Worm (Caenorhabditis elegans): ENCODE measurements around the gene Y66D12A.7.

Y66D12A.7 gene

DNA sequence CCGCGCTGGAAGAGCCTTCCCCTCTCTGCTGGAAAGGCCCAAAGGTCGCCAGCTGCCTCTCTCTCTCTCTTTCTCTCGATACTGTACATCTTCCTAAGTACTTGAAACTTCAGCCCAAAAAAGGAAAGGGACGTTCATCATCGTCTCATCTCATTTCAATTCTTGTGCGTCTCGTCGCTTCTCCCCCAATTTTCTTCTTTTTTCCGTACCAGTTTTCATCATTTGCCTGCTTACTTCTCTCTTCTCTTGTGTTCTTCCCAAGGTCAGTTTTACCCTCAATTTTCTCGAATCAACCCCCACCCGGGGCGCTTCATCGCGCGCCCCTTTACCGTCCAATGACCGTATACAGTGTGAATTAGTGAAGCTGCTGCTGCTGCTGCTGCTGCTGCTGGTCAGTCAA, 20.6 kb downstream of the Y66D12A.7 start:
- TF ChIP-seq ceh-36 (tag; optimal IDR thresholded peaks at IDR 0.05): no peak
- no peak for TF ChIP-seq F13C5.2 (tag; optimal IDR thresholded peaks at IDR 0.05)
- TF ChIP-seq tra-4 (tag; optimal IDR thresholded peaks at IDR 0.05): no peak
- TF ChIP-seq ceh-13 (GFP tag; optimal IDR thresholded peaks at IDR 0.05): no peak
- TF ChIP-seq B0310.2 (tag; optimal IDR thresholded peaks at IDR 0.05): no peak
- no peak for TF ChIP-seq hmg-4 (GFP tag; optimal IDR thresholded peaks at IDR 0.05)
- TF ChIP-seq ama-1 (optimal IDR thresholded peaks at IDR 0.05): no peak
- no peak for TF ChIP-seq tbx-11 (GFP tag; IDR thresholded peaks at IDR 0.05)
- no peak for TF ChIP-seq tbx-37 (GFP tag; conservative IDR thresholded peaks at IDR 0.05)
- TF ChIP-seq aly-1 (tag; optimal IDR thresholded peaks at IDR 0.05): no peak

DNA sequence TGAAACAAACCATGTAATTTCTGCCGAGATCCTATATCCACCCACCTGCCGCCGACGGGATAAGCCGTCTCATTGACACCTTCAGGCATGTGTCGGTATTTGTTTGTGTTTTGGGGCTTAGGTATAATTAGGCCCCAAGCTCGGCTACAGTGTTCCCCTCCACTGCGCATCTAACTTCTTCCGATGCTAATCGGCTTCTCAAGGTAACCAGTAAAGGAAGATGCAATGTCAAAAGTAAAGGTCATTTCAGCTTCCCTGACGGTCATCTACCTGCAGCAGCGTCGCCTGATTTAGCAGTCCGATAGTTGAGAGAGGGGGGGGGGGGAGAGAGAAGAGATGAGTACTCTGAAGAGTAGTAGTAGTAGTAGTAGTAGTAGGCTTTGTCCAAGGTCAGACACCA, 22.0 kb downstream of the Y66D12A.7 start:
- no peak for TF ChIP-seq ama-1 (optimal IDR thresholded peaks at IDR 0.05)
- no peak for TF ChIP-seq tbx-37 (GFP tag; conservative IDR thresholded peaks at IDR 0.05)
- TF ChIP-seq tbx-11 (GFP tag; IDR thresholded peaks at IDR 0.05): no peak
- no peak for TF ChIP-seq F13C5.2 (tag; optimal IDR thresholded peaks at IDR 0.05)
- no peak for TF ChIP-seq hmbx-1 (tag; optimal IDR thresholded peaks at IDR 0.05)
- TF ChIP-seq flt-1 (GFP tag; IDR thresholded peaks at IDR 0.05): no peak
- TF ChIP-seq ets-7 (tag; optimal IDR thresholded peaks at IDR 0.05): no peak
- TF ChIP-seq pes-1 (GFP tag; IDR thresholded peaks at IDR 0.05): no peak
- TF ChIP-seq hnd-1 (tag; optimal IDR thresholded peaks at IDR 0.05): no peak
- TF ChIP-seq B0310.2 (tag; optimal IDR thresholded peaks at IDR 0.05): no peak
- TF ChIP-seq sea-1 (GFP tag; conservative IDR thresholded peaks at IDR 0.05): no peak
- no peak for TF ChIP-seq ceh-13 (GFP tag; optimal IDR thresholded peaks at IDR 0.05)

DNA sequence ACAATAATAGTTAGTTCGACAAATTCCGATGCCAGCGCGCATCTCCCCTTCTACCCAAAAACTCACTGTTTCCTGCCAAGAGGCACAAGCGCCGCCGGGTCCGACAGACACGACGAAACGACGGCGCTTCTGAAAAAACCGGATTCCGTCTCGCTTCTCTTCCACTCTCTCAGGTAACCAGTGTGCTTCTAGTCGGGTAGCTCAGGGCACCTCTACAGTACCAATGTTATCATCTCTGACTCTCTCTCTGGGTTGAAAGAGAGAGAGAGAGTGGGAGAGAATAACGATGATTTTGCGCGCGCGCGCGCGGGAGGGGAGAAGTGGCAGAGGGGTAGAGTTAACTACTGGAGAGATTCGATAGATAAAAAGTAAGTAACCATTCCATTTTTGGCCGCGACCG, 23.4 kb downstream of the Y66D12A.7 start:
- no peak for TF ChIP-seq ama-1 (optimal IDR thresholded peaks at IDR 0.05)
- TF ChIP-seq aly-1 (tag; optimal IDR thresholded peaks at IDR 0.05): peak; percentile 18

DNA sequence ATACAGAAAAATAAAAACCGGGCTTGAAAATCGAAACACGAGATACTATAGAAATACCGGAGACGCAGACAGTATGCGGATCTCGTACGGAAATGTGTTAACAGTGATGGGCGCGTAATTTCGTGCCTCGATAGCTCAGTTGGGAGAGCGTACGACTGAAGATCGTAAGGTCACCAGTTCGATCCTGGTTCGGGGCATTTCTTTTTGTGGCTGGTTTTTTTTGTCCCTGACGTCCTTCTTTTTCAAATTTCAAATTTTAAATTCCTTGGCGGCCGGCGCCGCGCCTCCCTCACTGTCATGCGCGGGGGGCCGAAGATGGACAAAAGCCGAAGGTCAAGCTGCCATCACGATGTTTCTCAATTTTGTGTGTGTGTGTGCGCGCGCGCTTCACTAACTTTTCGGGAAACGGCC, 25.6 kb downstream of the Y66D12A.7 start:
- TF ChIP-seq tra-4 (tag; optimal IDR thresholded peaks at IDR 0.05) (no peak), aly-1 (tag; optimal IDR thresholded peaks at IDR 0.05) (no peak), sea-1 (GFP tag; conservative IDR thresholded peaks at IDR 0.05) (0 out of 2 replicates have a peak, but pooled peaks have one; percentile 47), ama-1 (optimal IDR thresholded peaks at IDR 0.05) (no peak), scrt-1 (GFP tag; IDR thresholded peaks at IDR 0.05) (0 out of 2 replicates have a peak, but pooled peaks have one; percentile 18), B0310.2 (tag; optimal IDR thresholded peaks at IDR 0.05) (no peak), ceh-36 (tag; optimal IDR thresholded peaks at IDR 0.05) (no peak), flt-1 (GFP tag; IDR thresholded peaks at IDR 0.05) (no peak)

DNA sequence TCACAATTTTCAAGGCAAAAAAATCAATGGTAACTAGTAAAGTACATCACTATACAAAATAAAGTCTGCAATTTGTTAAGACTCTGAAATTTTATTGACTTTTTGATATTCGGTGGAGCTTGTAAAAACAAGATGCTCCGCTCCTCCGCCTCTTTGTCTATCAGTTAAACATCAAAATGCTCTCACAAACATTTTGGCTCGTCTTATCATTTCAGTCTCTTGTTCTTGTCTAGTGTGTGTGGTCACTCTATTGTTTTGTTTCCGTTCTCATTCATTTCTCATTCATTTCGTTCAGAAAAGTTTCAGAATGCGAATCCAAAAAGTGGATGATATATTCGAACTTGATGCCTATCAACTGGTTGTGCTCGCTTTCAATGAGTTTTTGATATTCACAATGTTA, 32.2 kb downstream of the Y66D12A.7 start, which contains the start of gene Y66D12A.13:
Gene Y66D12A.13 (plus strand): TSS at position 301 of the 400 bp plus-strand sequence.
- TF ChIP-seq B0310.2 (tag; optimal IDR thresholded peaks at IDR 0.05): no peak
- TF ChIP-seq scrt-1 (GFP tag; IDR thresholded peaks at IDR 0.05): no peak
- no peak for TF ChIP-seq flt-1 (GFP tag; IDR thresholded peaks at IDR 0.05)
- TF ChIP-seq hnd-1 (tag; optimal IDR thresholded peaks at IDR 0.05): no peak
- TF ChIP-seq hmg-4 (GFP tag; optimal IDR thresholded peaks at IDR 0.05): no peak
- no peak for TF ChIP-seq aly-1 (tag; optimal IDR thresholded peaks at IDR 0.05)
- no peak for TF ChIP-seq F13C5.2 (tag; optimal IDR thresholded peaks at IDR 0.05)
- TF ChIP-seq sea-1 (GFP tag; conservative IDR thresholded peaks at IDR 0.05): no peak
- TF ChIP-seq tra-4 (tag; optimal IDR thresholded peaks at IDR 0.05): no peak
- no peak for TF ChIP-seq ama-1 (optimal IDR thresholded peaks at IDR 0.05)
- no peak for TF ChIP-seq hmbx-1 (tag; optimal IDR thresholded peaks at IDR 0.05)
- TF ChIP-seq pes-1 (GFP tag; IDR thresholded peaks at IDR 0.05): no peak
- no peak for TF ChIP-seq tbx-11 (GFP tag; IDR thresholded peaks at IDR 0.05)
- TF ChIP-seq ets-7 (tag; optimal IDR thresholded peaks at IDR 0.05): no peak
- no peak for TF ChIP-seq ceh-13 (GFP tag; optimal IDR thresholded peaks at IDR 0.05)
- TF ChIP-seq tbx-37 (GFP tag; conservative IDR thresholded peaks at IDR 0.05): no peak

DNA sequence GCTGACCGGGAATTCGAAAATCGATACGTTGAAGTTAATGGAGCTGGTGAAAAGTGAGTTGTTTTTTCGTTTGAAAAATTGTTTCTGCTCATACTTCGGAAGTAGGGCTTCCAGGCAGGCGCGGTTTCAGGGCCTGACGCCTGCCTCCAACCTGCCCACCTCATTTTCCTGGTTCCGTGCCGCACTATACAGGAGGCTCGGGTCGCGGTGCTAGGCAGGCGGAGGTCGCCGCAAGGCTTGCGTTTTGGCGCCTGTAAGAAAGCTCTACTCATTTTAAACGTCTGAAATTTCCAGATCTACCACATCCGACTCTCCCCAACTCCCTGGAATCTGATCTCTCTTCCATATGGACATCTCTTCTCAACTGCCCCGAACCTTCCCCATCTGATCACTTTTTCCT, 35.3 kb downstream of the Y66D12A.7 start:
- TF ChIP-seq ceh-13 (GFP tag; optimal IDR thresholded peaks at IDR 0.05) (no peak), scrt-1 (GFP tag; IDR thresholded peaks at IDR 0.05) (no peak), ets-7 (tag; optimal IDR thresholded peaks at IDR 0.05) (no peak)

DNA sequence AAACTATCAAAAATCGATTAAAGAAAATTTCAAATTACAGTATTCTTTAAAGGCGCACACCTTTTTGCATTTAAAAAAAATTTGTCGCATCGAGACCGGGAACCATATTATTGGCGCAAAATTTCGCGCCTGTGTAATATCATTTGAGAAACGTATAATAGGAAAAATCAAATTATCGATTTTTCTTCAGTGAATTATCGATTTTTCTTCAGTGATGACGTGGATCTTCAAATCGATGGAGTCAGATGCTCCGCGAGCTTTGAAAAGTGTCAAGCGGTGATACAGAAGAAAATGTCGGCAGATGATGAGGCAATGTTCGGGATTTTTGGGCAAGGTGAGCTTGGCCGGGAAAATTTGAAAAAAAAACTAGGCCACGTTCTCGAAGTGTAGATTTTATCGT, 44.8 kb downstream of the Y66D12A.7 start:
- TF ChIP-seq B0310.2 (tag; optimal IDR thresholded peaks at IDR 0.05) (no peak), sea-1 (GFP tag; conservative IDR thresholded peaks at IDR 0.05) (no peak), tra-4 (tag; optimal IDR thresholded peaks at IDR 0.05) (no peak), ama-1 (optimal IDR thresholded peaks at IDR 0.05) (no peak), tbx-37 (GFP tag; conservative IDR thresholded peaks at IDR 0.05) (no peak), flt-1 (GFP tag; IDR thresholded peaks at IDR 0.05) (no peak), tbx-11 (GFP tag; IDR thresholded peaks at IDR 0.05) (no peak), pes-1 (GFP tag; IDR thresholded peaks at IDR 0.05) (no peak)

DNA sequence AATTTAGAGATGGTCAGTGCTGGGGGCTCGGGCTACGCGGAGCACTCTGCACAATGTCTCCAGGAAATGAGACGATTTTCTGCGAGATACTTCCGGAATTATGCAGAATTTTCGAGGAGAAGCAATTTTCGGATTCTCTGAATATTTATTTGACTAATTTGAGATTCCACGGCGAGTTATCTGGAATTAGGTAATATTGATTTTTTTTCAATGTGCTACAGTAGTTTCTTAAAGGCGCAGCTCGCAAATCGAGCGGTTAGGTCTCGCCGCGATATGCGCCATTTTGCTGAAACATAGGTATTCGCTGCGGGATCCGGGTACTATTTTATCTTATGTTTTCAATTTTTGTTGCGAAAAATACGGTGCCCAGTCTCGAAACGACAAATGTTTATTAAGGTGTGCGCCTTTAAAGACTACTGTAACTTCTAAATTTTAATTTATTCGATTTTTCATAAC, 45.6 kb downstream of the Y66D12A.7 start, which contains the start of gene nrps-1:
Gene nrps-1 (plus strand): TSS at position 51 of the 456 bp plus-strand sequence.
- TF ChIP-seq tbx-11 (GFP tag; IDR thresholded peaks at IDR 0.05): no peak
- TF ChIP-seq scrt-1 (GFP tag; IDR thresholded peaks at IDR 0.05): no peak
- no peak for TF ChIP-seq B0310.2 (tag; optimal IDR thresholded peaks at IDR 0.05)
- no peak for TF ChIP-seq pes-1 (GFP tag; IDR thresholded peaks at IDR 0.05)
- TF ChIP-seq ceh-36 (tag; optimal IDR thresholded peaks at IDR 0.05): no peak
